Worm (Caenorhabditis elegans) whole organism, L4 larva: ENCODE data around the gene E02H9.9.
A peak's percentile ranks its signal among the peaks of the same experiment; 100 is the strongest.

ENCODE experiments used
- F26F4.8 ChIP-seq: fragments of 200-800 bp; sonication (Bioruptor generic); conservative IDR thresholded peaks from 2 replicates; pipeline ENCODE4 v1.3.6; 2022; ENCODE audit warnings: missing genetic modification characterization, missing compliant biosample characterization
- F44E2.7 ChIP-seq: fragments of 200-800 bp; sonication (Bioruptor generic); IDR thresholded peaks from 2 replicates; pipeline ENCODE4 v2.1.2; 2022; ENCODE audit warnings: missing genetic modification characterization, missing compliant biosample characterization
- T26A8.4 ChIP-seq: fragments of 200-800 bp; sonication (Bioruptor generic); IDR thresholded peaks from 2 replicates; pipeline ENCODE4 v1.3.6; 2022; ENCODE audit warnings: missing genetic modification characterization, missing compliant biosample characterization
- Y48G9A.11 ChIP-seq: fragments of 200-800 bp; sonication (Bioruptor generic); IDR thresholded peaks from 2 replicates; pipeline ENCODE4 v1.3.6; 2022; ENCODE audit warnings: missing genetic modification reagents, missing genetic modification characterization, missing compliant biosample characterization
- aly-2 ChIP-seq: sonication (generic microtip); optimal IDR thresholded peaks from 2 replicates; lab custom pipeline; 2018; ENCODE audit warnings: missing biosample characterization, missing genetic modification characterization
- ceh-20 ChIP-seq: fragments of 200-800 bp; sonication (Bioruptor generic); IDR thresholded peaks from 2 replicates; pipeline ENCODE4 v1.3.6; 2022; ENCODE audit warnings: missing genetic modification reagents, missing genetic modification characterization, missing compliant biosample characterization
- ceh-28 ChIP-seq: fragments of 150-350 bp; optimal IDR thresholded peaks from 2 replicates; lab custom pipeline; 2014; ENCODE audit warnings: missing biosample characterization, missing genetic modification reagents, missing genetic modification characterization
- ceh-44 ChIP-seq: fragments of 200-800 bp; sonication (Bioruptor generic); IDR thresholded peaks from 2 replicates; pipeline ENCODE4 v1.3.6; 2022; ENCODE audit warnings: missing genetic modification reagents, missing genetic modification characterization, missing compliant biosample characterization
- ceh-62 ChIP-seq: sonication (generic microtip); optimal IDR thresholded peaks from 2 replicates; lab custom pipeline; 2017; ENCODE audit warnings: missing biosample characterization, missing genetic modification characterization
- ceh-82 ChIP-seq: sonication (generic microtip); optimal IDR thresholded peaks from 2 replicates; lab custom pipeline; 2017; ENCODE audit warnings: missing biosample characterization, missing genetic modification characterization
- ces-1 ChIP-seq: fragments of 150-350 bp; sonication (generic microtip); optimal IDR thresholded peaks from 4 replicates; lab custom pipeline; 2014; ENCODE audit warnings: missing biosample characterization, missing genetic modification reagents, missing genetic modification characterization
- daf-16 ChIP-seq, 3 experiments: sonication (generic microtip); optimal IDR thresholded peaks; 2 replicates each; lab custom pipeline; 2016 to 2017; ENCODE audit warnings: missing genetic modification characterization in 3 of 3, missing genetic modification reagents in 3 of 3, mild to moderate bottlenecking in 2 of 3, missing compliant biosample characterization in 2 of 3, missing biosample characterization in 1 of 3, moderate library complexity in 1 of 3
- dmd-6 ChIP-seq: fragments of 200-800 bp; sonication (Bioruptor generic); IDR thresholded peaks from 2 replicates; pipeline ENCODE4 v1.3.6; 2022; ENCODE audit warnings: missing genetic modification reagents, missing genetic modification characterization, missing compliant biosample characterization
- dmd-8 ChIP-seq: fragments of 200-800 bp; sonication (Bioruptor generic); IDR thresholded peaks from 2 replicates; pipeline ENCODE4 v1.3.6; 2022; ENCODE audit warnings: missing genetic modification characterization, missing compliant biosample characterization
- dmd-9 ChIP-seq: fragments of 200-800 bp; sonication (Bioruptor generic); IDR thresholded peaks from 2 replicates; pipeline ENCODE4 v1.3.6; 2022; ENCODE audit warnings: missing genetic modification reagents, missing genetic modification characterization, missing compliant biosample characterization
- dpl-1 ChIP-seq: fragments of 150-350 bp; optimal IDR thresholded peaks from 2 replicates; lab custom pipeline; 2014; ENCODE audit warnings: missing biosample characterization, missing genetic modification reagents, missing genetic modification characterization
- duxl-1 ChIP-seq: sonication (generic microtip); optimal IDR thresholded peaks from 2 replicates; lab custom pipeline; 2016; ENCODE audit warnings: mild to moderate bottlenecking, missing genetic modification characterization, moderate library complexity, missing compliant biosample characterization; ENCODE audit not compliant: poor library complexity
- dve-1 ChIP-seq: sonication (generic microtip); optimal IDR thresholded peaks from 2 replicates; lab custom pipeline; 2017; ENCODE audit warnings: antibody characterized with exemption, mild to moderate bottlenecking, missing genetic modification characterization, missing compliant biosample characterization; ENCODE audit not compliant: insufficient read depth
- egl-27 ChIP-seq: sonication (generic microtip); optimal IDR thresholded peaks from 3 replicates; lab custom pipeline; 2017; ENCODE audit warnings: missing biosample characterization, missing genetic modification reagents, missing genetic modification characterization
- gei-8 ChIP-seq: fragments of 200-800 bp; sonication (Bioruptor generic); optimal IDR thresholded peaks from 2 replicates; lab custom pipeline; 2018; ENCODE audit warnings: mild to moderate bottlenecking, missing genetic modification characterization, missing compliant biosample characterization
- hlh-11 ChIP-seq: fragments of 200-800 bp; sonication (Bioruptor generic); optimal IDR thresholded peaks from 2 replicates; lab custom pipeline; 2018; ENCODE audit warnings: mild to moderate bottlenecking, missing genetic modification characterization, missing compliant biosample characterization
- hlh-30 ChIP-seq: sonication (generic microtip); optimal IDR thresholded peaks from 2 replicates; lab custom pipeline; 2017; ENCODE audit warnings: antibody characterized with exemption, mild to moderate bottlenecking, missing genetic modification characterization, missing compliant biosample characterization; ENCODE audit not compliant: insufficient read depth
- jun-1 ChIP-seq: fragments of 150-350 bp; optimal IDR thresholded peaks from 2 replicates; lab custom pipeline; 2014; ENCODE audit warnings: missing biosample characterization, missing genetic modification reagents, missing genetic modification characterization
- lin-13 ChIP-seq: fragments of 150-350 bp; optimal IDR thresholded peaks from 2 replicates; lab custom pipeline; 2014; ENCODE audit warnings: missing biosample characterization, missing genetic modification reagents, missing genetic modification characterization
- lin-15B ChIP-seq: fragments of 150-350 bp; sonication (generic microtip); optimal IDR thresholded peaks from 3 replicates; lab custom pipeline; 2014; ENCODE audit warnings: missing biosample characterization, missing genetic modification characterization
- lir-3 ChIP-seq: sonication (generic microtip); optimal IDR thresholded peaks from 2 replicates; lab custom pipeline; 2016; ENCODE audit warnings: mild to moderate bottlenecking, missing genetic modification characterization, missing compliant biosample characterization
- lsy-2 ChIP-seq, 2 experiments: fragments of 150-350 bp in 1 of 2; sonication (generic microtip) in 1 of 2; optimal IDR thresholded peaks; 2 replicates each; lab custom pipeline; 2014 to 2017; ENCODE audit warnings: missing biosample characterization in 2 of 2, missing genetic modification characterization in 2 of 2
- mdl-1 ChIP-seq, 2 experiments: fragments of 150-350 bp in 1 of 2; sonication (generic microtip) in 1 of 2; optimal IDR thresholded peaks; 2 replicates each; lab custom pipeline; 2014 to 2017; ENCODE audit warnings: missing biosample characterization in 2 of 2, missing genetic modification characterization in 2 of 2
- mep-1 ChIP-seq: fragments of 150-350 bp; sonication (generic microtip); optimal IDR thresholded peaks from 3 replicates; lab custom pipeline; 2014; ENCODE audit warnings: missing biosample characterization, missing genetic modification characterization
- mxl-2 ChIP-seq: fragments of 200-800 bp; sonication (Bioruptor generic); conservative IDR thresholded peaks from 2 replicates; pipeline ENCODE4 v1.3.6; 2022; ENCODE audit warnings: missing genetic modification reagents, missing genetic modification characterization, missing compliant biosample characterization
- mxl-3 ChIP-seq: fragments of 200-800 bp; sonication (Bioruptor generic); optimal IDR thresholded peaks from 2 replicates; lab custom pipeline; 2018; ENCODE audit warnings: mild to moderate bottlenecking, missing genetic modification characterization, missing compliant biosample characterization
- nhr-10 ChIP-seq: fragments of 150-350 bp; optimal IDR thresholded peaks from 2 replicates; lab custom pipeline; 2014; ENCODE audit warnings: missing biosample characterization, missing genetic modification characterization
- nhr-102 ChIP-seq: sonication (generic microtip); optimal IDR thresholded peaks from 2 replicates; lab custom pipeline; 2016; ENCODE audit warnings: mild to moderate bottlenecking, missing genetic modification characterization, moderate library complexity, missing compliant biosample characterization
- nhr-28 ChIP-seq: fragments of 150-350 bp; optimal IDR thresholded peaks from 2 replicates; lab custom pipeline; 2014; ENCODE audit warnings: missing biosample characterization, missing genetic modification characterization
- nhr-77 ChIP-seq: fragments of 150-350 bp; optimal IDR thresholded peaks from 2 replicates; lab custom pipeline; 2014; ENCODE audit warnings: missing biosample characterization, missing genetic modification characterization
- php-3 ChIP-seq: fragments of 200-800 bp; sonication (Bioruptor generic); IDR thresholded peaks from 2 replicates; pipeline ENCODE4 v1.3.6; 2022; ENCODE audit warnings: missing genetic modification reagents, missing genetic modification characterization, missing compliant biosample characterization
- pqm-1 ChIP-seq: sonication (generic microtip); optimal IDR thresholded peaks from 2 replicates; lab custom pipeline; 2017; ENCODE audit warnings: missing biosample characterization, missing genetic modification characterization
- set-16 ChIP-seq: fragments of 200-800 bp; sonication (Bioruptor generic); IDR thresholded peaks from 2 replicates; pipeline ENCODE4 v1.3.6; 2022; ENCODE audit warnings: missing genetic modification reagents, missing genetic modification characterization, missing compliant biosample characterization
- tag-97 ChIP-seq: fragments of 200-800 bp; sonication (Bioruptor generic); IDR thresholded peaks from 2 replicates; pipeline ENCODE4 v1.3.6; 2022; ENCODE audit warnings: missing genetic modification characterization, missing compliant biosample characterization
- tra-1 ChIP-seq: fragments of 200-800 bp; sonication (Bioruptor generic); IDR thresholded peaks from 2 replicates; pipeline ENCODE4 v1.3.6; 2022; ENCODE audit warnings: missing genetic modification reagents, missing genetic modification characterization, missing compliant biosample characterization
- unc-39 ChIP-seq: sonication (generic microtip); optimal IDR thresholded peaks from 2 replicates; lab custom pipeline; 2017; ENCODE audit warnings: missing biosample characterization, missing genetic modification characterization
- zag-1 ChIP-seq: fragments of 150-350 bp; optimal IDR thresholded peaks from 2 replicates; lab custom pipeline; 2014; ENCODE audit warnings: missing biosample characterization, missing genetic modification characterization
- zfp-3 ChIP-seq: fragments of 200-800 bp; sonication (Bioruptor generic); conservative IDR thresholded peaks from 2 replicates; pipeline ENCODE4 v1.3.6; 2022; ENCODE audit warnings: missing genetic modification reagents, missing genetic modification characterization, missing compliant biosample characterization
- zip-11 ChIP-seq: fragments of 200-800 bp; sonication (Bioruptor generic); IDR thresholded peaks from 2 replicates; pipeline ENCODE4 v1.3.6; 2022; ENCODE audit warnings: missing genetic modification characterization, missing compliant biosample characterization
- ztf-7 ChIP-seq: fragments of 150-350 bp; optimal IDR thresholded peaks from 2 replicates; lab custom pipeline; 2014; ENCODE audit warnings: missing biosample characterization, missing genetic modification characterization

Gene E02H9.9

DNA sequence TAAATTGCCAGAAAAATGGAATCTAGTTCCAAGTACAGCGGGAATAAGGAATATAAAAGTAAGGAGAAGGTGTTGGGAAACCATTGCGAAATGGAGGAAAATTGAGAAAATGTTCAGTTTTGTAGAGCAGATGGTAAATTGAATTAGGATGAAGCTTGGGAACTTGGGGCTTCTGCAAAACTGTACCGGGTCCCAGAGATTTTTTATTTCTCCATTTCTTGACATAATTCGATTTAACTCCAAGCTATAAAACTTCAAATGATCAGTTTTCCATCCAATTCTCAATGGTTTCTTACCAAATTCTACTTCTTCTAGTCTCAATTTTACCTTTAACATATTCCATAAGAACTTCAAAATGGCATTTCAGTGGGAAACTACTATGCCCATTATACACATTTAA is at the start of gene E02H9.9, which contains the start of gene E02H9.1:
TSS of gene E02H9.9 (minus strand) at position 101 of the 400 bp plus-strand sequence.
TSS of gene E02H9.1 (plus strand) at position 285 of the 400 bp plus-strand sequence.
- TF ChIP-seq F44E2.7 (GFP tag; lab: Robert Waterston, UW) (no peak), lir-3 (tag; lab: Kevin White, UChicago) (no peak), ceh-44 (GFP tag; lab: Robert Waterston, UW) (no peak), tag-97 (no peak)

DNA sequence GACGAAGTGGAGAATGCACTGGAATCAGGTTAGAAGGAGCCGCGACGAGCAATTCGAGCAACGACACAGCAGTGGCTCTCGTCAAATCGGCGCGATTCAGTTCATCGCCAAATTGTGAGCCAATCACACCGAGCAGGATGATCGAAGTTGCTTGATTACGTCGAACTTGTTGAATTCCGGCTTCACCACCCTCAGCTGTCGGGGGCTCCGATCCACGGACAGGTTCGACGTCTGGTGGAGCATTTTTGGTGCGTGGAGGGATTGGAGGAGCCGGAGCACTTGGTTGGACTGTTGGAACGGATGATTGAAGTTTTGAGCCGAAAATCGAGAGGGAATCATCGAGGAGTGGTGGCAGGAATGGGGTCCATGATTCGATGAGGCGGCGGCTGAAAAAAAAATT is 47.4 kb upstream of the E02H9.9 start:
- TF ChIP-seq set-16 (GFP tag; lab: Robert Waterston, UW) = peak; percentile 60
- no peak for TF ChIP-seq ztf-7 (tag; lab: Kevin White, UChicago)
- TF ChIP-seq, all 104 proteins: peak for 1

DNA sequence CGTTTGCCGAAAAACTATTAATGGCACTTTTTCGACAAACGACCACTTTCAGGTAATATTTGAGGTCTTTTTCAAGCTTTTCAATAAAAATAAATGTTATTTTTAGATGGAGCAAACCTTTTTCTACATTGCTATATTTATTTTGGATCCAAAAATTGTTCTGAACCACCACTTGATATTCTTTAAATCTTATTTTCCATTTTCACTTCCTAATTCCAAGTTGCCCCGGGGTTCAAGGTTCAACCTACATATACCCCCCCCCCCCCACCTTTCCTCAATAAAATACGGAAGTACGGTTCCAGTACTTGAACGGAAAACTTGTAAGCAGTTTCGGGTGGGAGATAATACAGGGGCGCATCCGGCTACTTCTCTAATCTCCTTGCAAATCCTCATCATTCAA is 40.4 kb upstream of the E02H9.9 start, which contains the start of gene Y54F10AM.6:
TSS of gene Y54F10AM.6 (plus strand) at position 301 of the 400 bp plus-strand sequence.
- TF ChIP-seq dmd-8 (GFP tag; lab: Robert Waterston, UW) = 0 out of 2 replicates have a peak, but pooled peaks have one; percentile 45
- no peak for TF ChIP-seq jun-1 (tag; lab: Kevin White, UChicago)
- TF ChIP-seq mxl-2 (GFP tag; lab: Robert Waterston, UW) = no peak
- TF ChIP-seq Y48G9A.11 = no peak
- TF ChIP-seq ceh-28 (tag; lab: Kevin White, UChicago) = no peak

DNA sequence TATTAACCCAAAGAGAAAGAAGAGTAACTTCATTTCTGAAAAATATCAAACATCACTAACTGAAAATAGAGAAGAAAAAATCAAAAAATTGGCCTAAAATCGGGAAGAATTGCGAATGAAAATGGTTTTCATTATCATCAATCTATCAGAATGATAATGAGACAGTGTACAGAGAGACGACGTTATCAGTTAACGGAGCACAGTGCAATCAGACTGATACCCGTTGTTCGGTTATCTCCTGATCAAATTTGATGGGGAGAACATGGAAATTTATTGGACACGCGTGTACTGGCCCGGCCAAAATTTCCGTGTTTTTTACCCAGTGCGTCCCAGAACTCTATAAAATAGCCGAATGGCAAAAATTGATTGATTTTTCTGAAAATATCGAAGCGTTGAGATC is 39.8 kb upstream of the E02H9.9 start, which contains the start of gene Y54F10AM.8:
TSS of gene Y54F10AM.8 (minus strand) at position 35 of the 400 bp plus-strand sequence.
- TF ChIP-seq dpl-1 (no peak), dmd-9 (GFP tag; lab: Robert Waterston, UW) (no peak), mep-1 (no peak), dmd-6 (GFP tag; lab: Robert Waterston, UW) (peak; percentile 84), F26F4.8 (no peak), php-3 (GFP tag; lab: Robert Waterston, UW) (0 out of 2 replicates have a peak, but pooled peaks have one; percentile 48), duxl-1 (no peak), lsy-2 (tag; optimal IDR thresholded peaks at IDR 0.05; lab: Kevin White, UChicago) (no peak), dve-1 (tag; lab: Kevin White, UChicago) (peak; percentile 47), gei-8 (GFP tag; lab: Kevin White, UChicago) (no peak), nhr-77 (tag; lab: Kevin White, UChicago) (peak; percentile 39), unc-39 (tag; lab: Kevin White, UChicago) (no peak), ceh-20 (no peak), egl-27 (tag; lab: Kevin White, UChicago) (no peak), nhr-28 (tag; lab: Kevin White, UChicago) (peak; percentile 89), tra-1 (peak; percentile 37; the same call in 1 of the 2 replicates), zag-1 (no peak), T26A8.4 (GFP tag; lab: Robert Waterston, UW) (no peak), daf-16 (GFP tag; optimal IDR thresholded peaks at IDR 0.05; lab: Kevin White, UChicago) (no peak), daf-16 (tag; optimal IDR thresholded peaks at IDR 0.05; lab: Kevin White, UChicago) (peak; percentile 54), hlh-11 (peak; percentile 66), mxl-3 (GFP tag; lab: Kevin White, UChicago) (peak; percentile 50), pqm-1 (tag; lab: Kevin White, UChicago) (peak; percentile 97), mdl-1 (tag; optimal IDR thresholded peaks at IDR 0.05; lab: Kevin White, UChicago) (peak in 1 of 2 experiments; percentile 35)

DNA sequence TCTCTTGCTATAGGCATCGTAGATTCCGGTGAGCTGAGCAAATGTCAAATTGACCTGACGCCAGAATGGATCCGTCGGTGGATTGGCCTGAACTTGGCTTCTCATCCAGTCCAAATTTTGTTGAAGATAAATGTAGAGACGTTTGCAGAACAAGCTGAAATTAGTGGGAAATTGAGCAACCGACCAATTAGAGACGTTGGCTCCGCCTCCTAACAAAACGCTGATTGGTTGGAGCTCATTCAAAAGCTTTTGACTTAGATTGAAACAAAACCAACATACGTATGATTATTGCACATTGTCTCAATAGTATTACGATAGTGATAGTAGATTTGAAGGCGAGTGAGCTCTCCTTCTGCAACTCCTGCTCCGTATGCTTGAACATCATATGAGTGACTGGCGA is 38.4 kb upstream of the E02H9.9 start:
- no peak for TF ChIP-seq zip-11
- TF ChIP-seq lin-13 (GFP tag; lab: Kevin White, UChicago) = no peak
- no peak for TF ChIP-seq ceh-44 (GFP tag; lab: Robert Waterston, UW)
- no peak for TF ChIP-seq hlh-30
- TF ChIP-seq lin-15B = no peak
- no peak for TF ChIP-seq nhr-102 (tag; lab: Kevin White, UChicago)
- no peak for TF ChIP-seq zfp-3 (GFP tag; lab: Robert Waterston, UW)
- TF ChIP-seq ceh-62 (tag; lab: Kevin White, UChicago) = no peak
- TF ChIP-seq nhr-28 (tag; lab: Kevin White, UChicago) = no peak
- TF ChIP-seq ces-1 (GFP tag; lab: Kevin White, UChicago) = no peak
- TF ChIP-seq php-3 (GFP tag; lab: Robert Waterston, UW) = no peak
- no peak for TF ChIP-seq nhr-10 (tag; lab: Kevin White, UChicago)
- TF ChIP-seq ceh-82 = no peak
- TF ChIP-seq aly-2 (tag; lab: Kevin White, UChicago) = no peak
